Worm (Caenorhabditis elegans): ENCODE data around the gene grd-12.

- TF ChIP-seq unc-55 (GFP tag; optimal IDR thresholded peaks at IDR 0.05) (no peak), hlh-30 (tag; optimal IDR thresholded peaks at IDR 0.05; ENCODE audit: insufficient read depth) (no peak), nfya-1 (tag; optimal IDR thresholded peaks at IDR 0.05) (no peak)
Observed at ce11 chrV:14942898-14943297, 35.4 kb upstream of the grd-12 start.
